Worm (Caenorhabditis elegans) whole organism, L4 larva: Measurements from ENCODE around the gene Y39A1C.1.

Experiments
- D1046.2 ChIP-seq: fragments of 200-800 bp; sonication (Bioruptor generic); IDR thresholded peaks from 2 replicates; pipeline ENCODE4 v1.3.6; 2022; ENCODE audit warnings: missing genetic modification characterization, missing compliant biosample characterization
- ZK337.2 ChIP-seq: fragments of 200-800 bp; sonication (Bioruptor generic); IDR thresholded peaks from 2 replicates; pipeline ENCODE4 v1.3.6; 2022; ENCODE audit warnings: missing genetic modification reagents, missing genetic modification characterization, missing compliant biosample characterization
- lsy-2 ChIP-seq, 2 experiments: fragments of 150-350 bp in 1 of 2; sonication (generic microtip) in 1 of 2; optimal IDR thresholded peaks; 2 replicates each; lab custom pipeline; 2014 to 2017; ENCODE audit warnings: missing biosample characterization in 2 of 2, missing genetic modification characterization in 2 of 2
- nhr-25 ChIP-seq: sonication (generic microtip); optimal IDR thresholded peaks from 2 replicates; lab custom pipeline; 2017; ENCODE audit warnings: missing genetic modification characterization, mild to moderate bottlenecking, missing compliant biosample characterization, antibody characterized with exemption, moderate library complexity, borderline replicate concordance; ENCODE audit not compliant: insufficient read depth

DNA sequence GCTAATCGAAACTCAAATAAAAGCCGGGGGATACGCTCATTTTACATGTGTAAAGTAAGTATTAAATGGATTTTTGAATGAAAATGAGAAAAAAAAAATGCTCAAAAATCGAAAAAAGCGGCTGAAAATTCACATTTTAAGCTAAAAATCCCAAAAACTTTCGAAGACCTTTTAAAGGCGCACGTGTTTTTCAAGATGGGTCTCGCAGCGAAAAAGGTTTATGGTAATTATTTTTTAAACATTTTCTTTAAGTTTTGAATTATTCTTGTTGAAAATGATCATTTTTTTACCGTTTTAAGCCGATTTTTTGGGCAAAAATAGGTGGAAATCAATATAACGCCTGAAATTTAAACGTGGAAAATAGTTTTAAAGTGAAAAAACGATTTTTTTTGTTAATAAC is 14.9 kb downstream of the Y39A1C.1 start:
- TF ChIP-seq lsy-2 (tag; optimal IDR thresholded peaks at IDR 0.05; lab: Kevin White, UChicago): no peak
- no peak for TF ChIP-seq nhr-25 (tag; lab: Kevin White, UChicago)
- TF ChIP-seq ZK337.2 (GFP tag; lab: Robert Waterston, UW): no peak
- TF ChIP-seq D1046.2 (GFP tag; lab: Robert Waterston, UW): no peak
